Fruit fly (Drosophila melanogaster) whole organism, embryonic: ENCODE data around the gene Blimp-1.

Experiments
- Ada2b ChIP-seq: fragments of 200-800 bp; sonication (Bioruptor generic); IDR thresholded peaks from 2 replicates; pipeline ENCODE4 v1.3.6; 2022; ENCODE audit warnings: missing biosample characterization, missing genetic modification characterization
- Adf1 ChIP-seq: fragments of 200-800 bp; sonication (Bioruptor generic); IDR thresholded peaks from 2 replicates; pipeline ENCODE4 v1.3.6; 2022; ENCODE audit warnings: missing biosample characterization, missing genetic modification characterization
- Atf-2 ChIP-seq: fragments of 200-800 bp; sonication (Bioruptor generic); optimal IDR thresholded peaks from 2 replicates; lab custom pipeline; 2016; ENCODE audit warnings: missing biosample characterization, missing genetic modification characterization
- CG10267 ChIP-seq: fragments of 200-800 bp; sonication (Bioruptor generic); optimal IDR thresholded peaks from 2 replicates; lab custom pipeline; 2018; ENCODE audit warnings: missing biosample characterization, mild to moderate bottlenecking, missing genetic modification characterization, moderate library complexity
- CG11093 ChIP-seq: fragments of 200-800 bp; sonication (Bioruptor generic); IDR thresholded peaks from 3 replicates; pipeline ENCODE4 v1.3.6; 2022; ENCODE audit warnings: missing biosample characterization, missing genetic modification characterization
- CG12104 ChIP-seq: fragments of 200-800 bp; sonication (Bioruptor generic); optimal IDR thresholded peaks from 3 replicates; lab custom pipeline; 2016; ENCODE audit warnings: missing biosample characterization, missing genetic modification characterization
- CG14965 ChIP-seq: fragments of 200-800 bp; sonication (Bioruptor generic); optimal IDR thresholded peaks from 2 replicates; lab custom pipeline; 2016; ENCODE audit warnings: missing biosample characterization, missing genetic modification characterization, borderline replicate concordance
- CG1602 ChIP-seq: fragments of 200-800 bp; sonication (Bioruptor generic); optimal IDR thresholded peaks from 3 replicates; lab custom pipeline; 2016; ENCODE audit warnings: missing biosample characterization, missing genetic modification characterization
- CG17612 ChIP-seq: fragments of 200-800 bp; sonication (Bioruptor generic); IDR thresholded peaks from 2 replicates; pipeline ENCODE4 v1.3.6; 2022; ENCODE audit warnings: missing biosample characterization, missing genetic modification characterization
- CG17802 ChIP-seq: fragments of 200-800 bp; sonication (Bioruptor generic); optimal IDR thresholded peaks from 2 replicates; lab custom pipeline; 2018; ENCODE audit warnings: missing biosample characterization, mild to moderate bottlenecking, missing genetic modification characterization, moderate library complexity
- CG17829 ChIP-seq: fragments of 200-800 bp; optimal IDR thresholded peaks from 2 replicates; lab custom pipeline; 2019; ENCODE audit warnings: missing biosample characterization, mild to moderate bottlenecking, missing genetic modification characterization, moderate library complexity
- CG18262 ChIP-seq: fragments of 200-800 bp; optimal IDR thresholded peaks from 3 replicates; lab custom pipeline; 2019; ENCODE audit warnings: missing biosample characterization, mild to moderate bottlenecking, missing genetic modification characterization, moderate library complexity
- CG2889 ChIP-seq: fragments of 200-800 bp; sonication (Bioruptor generic); IDR thresholded peaks from 3 replicates; pipeline ENCODE4 v1.3.6; 2022; ENCODE audit warnings: missing biosample characterization, missing genetic modification characterization
- CG30431 ChIP-seq: fragments of 200-800 bp; sonication (Bioruptor generic); optimal IDR thresholded peaks from 2 replicates; lab custom pipeline; 2017; ENCODE audit warnings: missing biosample characterization, missing genetic modification characterization
- CG3281 ChIP-seq: fragments of 200-800 bp; sonication (Bioruptor generic); optimal IDR thresholded peaks from 3 replicates; lab custom pipeline; 2017; ENCODE audit warnings: missing biosample characterization, mild to moderate bottlenecking, missing genetic modification characterization
- CG3726 ChIP-seq: fragments of 200-800 bp; sonication (Bioruptor generic); IDR thresholded peaks from 3 replicates; pipeline ENCODE4, ENCODE4 v1.3.6; 2022; ENCODE audit warnings: missing biosample characterization, missing genetic modification characterization
- CG4617 ChIP-seq: fragments of 200-800 bp; sonication (Bioruptor generic); optimal IDR thresholded peaks from 3 replicates; lab custom pipeline; 2016; ENCODE audit warnings: missing biosample characterization, missing genetic modification characterization, borderline replicate concordance
- CG4730 ChIP-seq: fragments of 200-800 bp; sonication (Bioruptor generic); IDR thresholded peaks from 2 replicates; pipeline ENCODE4 v1.3.6; 2022; ENCODE audit warnings: missing biosample characterization, missing genetic modification characterization
- CG4854 ChIP-seq: fragments of 200-800 bp; sonication (Bioruptor generic); optimal IDR thresholded peaks from 2 replicates; lab custom pipeline; 2016; ENCODE audit warnings: missing biosample characterization, missing genetic modification characterization, inconsistent platforms
- CG5953 ChIP-seq: fragments of 200-800 bp; sonication (Bioruptor generic); IDR thresholded peaks from 2 replicates; pipeline ENCODE4 v1.3.6; 2022; ENCODE audit warnings: missing biosample characterization, missing genetic modification characterization
- CG6791 ChIP-seq: fragments of 200-800 bp; sonication (Bioruptor generic); IDR thresholded peaks from 3 replicates; pipeline ENCODE4 v1.3.6; 2022; ENCODE audit warnings: missing biosample characterization, missing genetic modification characterization; ENCODE audit not compliant: partially characterized antibody
- CG9609 ChIP-seq: fragments of 200-800 bp; sonication (Bioruptor generic); optimal IDR thresholded peaks from 3 replicates; lab custom pipeline; 2016; ENCODE audit warnings: missing biosample characterization, missing genetic modification characterization
- CG9817 ChIP-seq: fragments of 200-800 bp; sonication (Bioruptor generic); optimal IDR thresholded peaks from 2 replicates; lab custom pipeline; 2018; ENCODE audit warnings: missing biosample characterization, mild to moderate bottlenecking, missing genetic modification characterization, moderate library complexity
- CkIIα-i1 ChIP-seq: fragments of 200-800 bp; sonication (Bioruptor generic); IDR thresholded peaks from 2 replicates; pipeline ENCODE4 v1.3.6; 2022; ENCODE audit warnings: missing biosample characterization, missing genetic modification characterization
- CoRest ChIP-seq: fragments of 200-800 bp; sonication (Bioruptor generic); optimal IDR thresholded peaks from 3 replicates; lab custom pipeline; 2018; ENCODE audit warnings: missing biosample characterization, mild to moderate bottlenecking, missing genetic modification characterization, moderate library complexity
- D ChIP-seq, 2 experiments: fragments of 200-800 bp in 1 of 2; fragments of >200 bp in 1 of 2; sonication (Bioruptor generic) in 1 of 2; optimal IDR thresholded peaks; 2 replicates in 1 of 2; 3 replicates in 1 of 2; lab custom pipeline; 2017; ENCODE audit warnings: mild to moderate bottlenecking in 1 of 2, missing biosample characterization in 1 of 2, missing genetic modification characterization in 1 of 2, missing genetic modification reagents in 1 of 2
- Eip74EF ChIP-seq, 2 experiments: fragments of 200-800 bp in 1 of 2; fragments of >200 bp in 1 of 2; sonication (Bioruptor generic) in 1 of 2; optimal IDR thresholded peaks; 2 replicates each; lab custom pipeline; 2017 to 2019; ENCODE audit warnings: missing biosample characterization in 2 of 2, missing genetic modification characterization in 2 of 2, mild to moderate bottlenecking in 1 of 2, moderate library complexity in 1 of 2
- Elba2 ChIP-seq: fragments of 200-800 bp; sonication (Bioruptor generic); optimal IDR thresholded peaks from 3 replicates; lab custom pipeline; 2016; ENCODE audit warnings: missing biosample characterization, missing genetic modification characterization
- Hsf ChIP-seq: fragments of 200-800 bp; sonication (Bioruptor generic); optimal IDR thresholded peaks from 3 replicates; lab custom pipeline; 2016; ENCODE audit warnings: missing biosample characterization, missing genetic modification characterization
- Lpt ChIP-seq: fragments of >200 bp; optimal IDR thresholded peaks from 2 replicates; lab custom pipeline; 2018; ENCODE audit warnings: missing biosample characterization, missing genetic modification characterization
- Nf-YB ChIP-seq: fragments of 200-800 bp; sonication (Bioruptor generic); optimal IDR thresholded peaks from 3 replicates; lab custom pipeline; 2019; ENCODE audit warnings: missing biosample characterization, mild to moderate bottlenecking, missing genetic modification characterization, moderate library complexity
- Sin3A ChIP-seq: fragments of >200 bp; optimal IDR thresholded peaks from 2 replicates; lab custom pipeline; 2018
- Sry-δ ChIP-seq: fragments of 200-800 bp; sonication (Bioruptor generic); optimal IDR thresholded peaks from 2 replicates; lab custom pipeline; 2016; ENCODE audit warnings: missing biosample characterization, missing genetic modification characterization
- chm ChIP-seq: fragments of 200-800 bp; sonication (Bioruptor generic); IDR thresholded peaks from 2 replicates; pipeline ENCODE4 v1.3.6; 2022; ENCODE audit warnings: missing biosample characterization, missing genetic modification characterization
- croc ChIP-seq: fragments of 200-800 bp; sonication (Bioruptor generic); conservative IDR thresholded peaks from 3 replicates; pipeline ENCODE4 v1.3.6; 2022; ENCODE audit warnings: missing biosample characterization, missing genetic modification characterization
- crp ChIP-seq, 2 experiments: fragments of 200-800 bp; sonication (Bioruptor generic); optimal IDR thresholded peaks; 2 replicates in 1 of 2; 3 replicates in 1 of 2; lab custom pipeline; 2017; ENCODE audit warnings: missing biosample characterization in 2 of 2, missing genetic modification characterization in 2 of 2, mild to moderate bottlenecking in 1 of 2, moderate library complexity in 1 of 2
- ems ChIP-seq: fragments of 200-800 bp; sonication (Bioruptor generic); optimal IDR thresholded peaks from 3 replicates; lab custom pipeline; 2016; ENCODE audit warnings: missing biosample characterization, missing genetic modification characterization
- grn ChIP-seq: fragments of 200-800 bp; sonication (Bioruptor generic); optimal IDR thresholded peaks from 3 replicates; lab custom pipeline; 2017; ENCODE audit warnings: missing biosample characterization, missing genetic modification characterization
- gro ChIP-seq: fragments of 200-800 bp; sonication (Bioruptor generic); optimal IDR thresholded peaks from 2 replicates; lab custom pipeline; 2016; ENCODE audit warnings: missing biosample characterization, missing genetic modification characterization
- gsb-n ChIP-seq: fragments of 200-800 bp; sonication (Bioruptor generic); optimal IDR thresholded peaks from 3 replicates; lab custom pipeline; 2018; ENCODE audit warnings: missing biosample characterization, mild to moderate bottlenecking, missing genetic modification characterization
- hbn ChIP-seq: fragments of 200-800 bp; sonication (Bioruptor generic); IDR thresholded peaks from 2 replicates; pipeline ENCODE4 v1.3.6; 2022; ENCODE audit warnings: missing biosample characterization, missing genetic modification characterization; ENCODE audit not compliant: partially characterized antibody
- lov ChIP-seq, 2 experiments: fragments of 200-800 bp in 1 of 2; fragments of >200 bp in 1 of 2; sonication (Bioruptor generic) in 1 of 2; IDR thresholded peaks in 1 of 2; optimal IDR thresholded peaks in 1 of 2; 2 replicates in 1 of 2; 3 replicates in 1 of 2; pipeline versions ENCODE4 v1.3.6 to Lab custom; 2017 to 2022; ENCODE audit warnings: missing biosample characterization in 1 of 2, missing genetic modification characterization in 1 of 2
- odd ChIP-seq: fragments of 200-800 bp; sonication (Bioruptor generic); optimal IDR thresholded peaks from 2 replicates; lab custom pipeline; 2017; ENCODE audit warnings: missing biosample characterization, mild to moderate bottlenecking, missing genetic modification characterization
- phol ChIP-seq: fragments of 200-800 bp; sonication (Bioruptor generic); optimal IDR thresholded peaks from 3 replicates; lab custom pipeline; 2018; ENCODE audit warnings: missing biosample characterization, mild to moderate bottlenecking, missing genetic modification characterization, moderate library complexity
- schlank ChIP-seq: fragments of 200-800 bp; sonication (Bioruptor generic); optimal IDR thresholded peaks from 2 replicates; lab custom pipeline; 2018; ENCODE audit warnings: missing biosample characterization, mild to moderate bottlenecking, missing genetic modification characterization
- slbo ChIP-seq: fragments of 200-800 bp; sonication (Bioruptor generic); IDR thresholded peaks from 2 replicates; pipeline ENCODE4 v1.3.6; 2022; ENCODE audit warnings: missing biosample characterization, missing genetic modification characterization
- tap ChIP-seq: fragments of 200-800 bp; optimal IDR thresholded peaks from 3 replicates; lab custom pipeline; 2019; ENCODE audit warnings: missing biosample characterization, mild to moderate bottlenecking, missing genetic modification characterization, moderate library complexity
- tio ChIP-seq: fragments of 200-800 bp; sonication (Bioruptor generic); optimal IDR thresholded peaks from 2 replicates; lab custom pipeline; 2017; ENCODE audit warnings: missing biosample characterization, missing genetic modification characterization, inconsistent platforms
- tup ChIP-seq: fragments of 200-800 bp; sonication (Bioruptor generic); optimal IDR thresholded peaks from 2 replicates; lab custom pipeline; 2016; ENCODE audit warnings: missing biosample characterization, mild to moderate bottlenecking, missing genetic modification characterization, moderate library complexity
- zf30C ChIP-seq: fragments of 200-800 bp; sonication (Bioruptor generic); optimal IDR thresholded peaks from 3 replicates; lab custom pipeline; 2018; ENCODE audit warnings: missing biosample characterization, mild to moderate bottlenecking, missing genetic modification characterization

Blimp-1 gene

DNA sequence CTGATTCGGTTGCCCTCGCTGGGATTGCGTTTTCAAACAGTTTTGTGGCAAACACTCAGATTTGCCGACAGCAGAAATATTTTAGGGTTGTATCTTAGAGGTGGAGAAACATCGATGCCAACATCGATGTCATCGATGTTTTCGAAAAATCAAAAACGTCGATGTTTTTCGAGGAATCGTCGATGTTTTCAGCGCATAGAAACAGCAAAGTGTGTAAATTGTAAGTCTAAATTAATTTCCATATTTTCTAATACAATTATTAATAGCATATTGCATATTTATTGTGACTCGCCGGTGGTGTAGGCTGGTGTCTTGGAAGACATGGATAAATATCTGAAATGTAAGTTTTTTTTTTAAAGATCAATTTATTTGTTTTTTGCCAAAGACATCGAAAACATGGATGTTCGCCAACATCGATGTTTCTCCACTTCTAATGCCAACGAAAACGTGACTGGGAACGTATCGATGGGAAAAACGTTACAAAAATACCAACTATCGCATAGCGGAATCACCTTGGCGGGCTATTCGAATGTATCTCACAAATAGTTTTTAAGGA lies 26.8 kb upstream of the Blimp-1 start, which contains the start of gene TM9SF3 (continued):
- peak; percentile 68 for TF ChIP-seq hbn (GFP tag; lab: Robert Waterston, UW)
- TF ChIP-seq schlank (tag; lab: Kevin White, UChicago): no peak
- no peak for TF ChIP-seq zf30C
- peak in 1 of 2 experiments; percentile 4 for TF ChIP-seq crp (GFP tag; optimal IDR thresholded peaks at IDR 0.05; lab: Kevin White, UChicago)
- TF ChIP-seq tio: peak; percentile 13
- no peak for TF ChIP-seq croc (GFP tag; lab: Robert Waterston, UW)
- no peak for TF ChIP-seq Eip74EF (GFP tag; optimal IDR thresholded peaks at IDR 0.05; lab: Kevin White, UChicago)
- no peak for TF ChIP-seq gsb-n (tag; lab: Kevin White, UChicago)
- no peak for TF ChIP-seq CG4617 (GFP tag; lab: Kevin White, UChicago)
- no peak for TF ChIP-seq CG11093 (GFP tag; lab: Robert Waterston, UW)
- no peak for TF ChIP-seq grn (GFP tag; lab: Kevin White, UChicago)
- TF ChIP-seq Nf-YB: no peak
- TF ChIP-seq CG4730 (GFP tag; lab: Robert Waterston, UW): no peak
- peak; percentile 21 for TF ChIP-seq CG17829
- no peak for TF ChIP-seq Ada2b
- no peak for TF ChIP-seq CG30431
- TF ChIP-seq chm (GFP tag; lab: Robert Waterston, UW): no peak
- TF ChIP-seq CG5953: no peak
- TF ChIP-seq CkIIα-i1 (GFP tag; lab: Robert Waterston, UW): 0 out of 2 replicates have a peak, but pooled peaks have one; percentile 21
- peak; percentile 24 for TF ChIP-seq CG18262
- peak; percentile 56 for TF ChIP-seq Hsf (GFP tag; lab: Kevin White, UChicago)
- no peak for TF ChIP-seq CG12104 (GFP tag; lab: Kevin White, UChicago)
- TF ChIP-seq CoRest (tag; lab: Kevin White, UChicago): peak; percentile 41
- no peak for TF ChIP-seq CG2889 (GFP tag; lab: Robert Waterston, UW)
- TF ChIP-seq slbo: peak; percentile 46; the same call in 1 of the 2 replicates
- TF ChIP-seq CG1602 (GFP tag; lab: Kevin White, UChicago): peak; percentile 22
- TF ChIP-seq Sry-δ: peak; percentile 86
- peak; percentile 11 for TF ChIP-seq Atf-2 (GFP tag; lab: Kevin White, UChicago)
- TF ChIP-seq lov (optimal IDR thresholded peaks at IDR 0.05; lab: Kevin White, UChicago): no peak
- TF ChIP-seq lov (GFP tag; IDR thresholded peaks at IDR 0.05; lab: Robert Waterston, UW): no peak
- TF ChIP-seq CG10267 (tag; lab: Kevin White, UChicago): peak; percentile 24
- TF ChIP-seq phol (tag; lab: Kevin White, UChicago): peak; percentile 51
- no peak for TF ChIP-seq CG3726 (GFP tag; lab: Robert Waterston, UW)
- TF ChIP-seq CG14965 (GFP tag; lab: Kevin White, UChicago): no peak
- TF ChIP-seq CG9609: no peak
- no peak for TF ChIP-seq CG9817 (tag; lab: Kevin White, UChicago)
- no peak for TF ChIP-seq CG3281 (GFP tag; lab: Kevin White, UChicago)
- TF ChIP-seq tap (tag; lab: Kevin White, UChicago): no peak
- TF ChIP-seq Elba2 (GFP tag; lab: Kevin White, UChicago): no peak
- TF ChIP-seq D (optimal IDR thresholded peaks at IDR 0.05; lab: Kevin White, UChicago): no peak
- TF ChIP-seq D (GFP tag; optimal IDR thresholded peaks at IDR 0.05; lab: Kevin White, UChicago): no peak
- TF ChIP-seq CG6791 (GFP tag; lab: Robert Waterston, UW): peak; percentile 88
- TF ChIP-seq Lpt (GFP tag; lab: Kevin White, UChicago): no peak
- no peak for TF ChIP-seq CG17802
- peak; percentile 92 for TF ChIP-seq Sin3A
- peak; percentile 25 for TF ChIP-seq ems (GFP tag; lab: Kevin White, UChicago)
- no peak for TF ChIP-seq gro (GFP tag; lab: Kevin White, UChicago)
- TF ChIP-seq odd (GFP tag; lab: Kevin White, UChicago): no peak
- TF ChIP-seq Adf1: no peak
- TF ChIP-seq CG17612 (GFP tag; lab: Robert Waterston, UW): no peak
- no peak for TF ChIP-seq CG4854 (GFP tag; lab: Kevin White, UChicago)
- TF ChIP-seq tup (GFP tag; lab: Kevin White, UChicago): no peak
